Fruit fly (Drosophila melanogaster) whole organism, embryonic: ENCODE data around the gene nbs.
A peak's percentile ranks its signal among the peaks of the same experiment; 100 is the strongest.

Experiments used
- Asciz ChIP-seq: fragments of 200-800 bp; sonication (Bioruptor generic); optimal IDR thresholded peaks from 2 replicates; lab custom pipeline; 2017; ENCODE audit warnings: missing biosample characterization, mild to moderate bottlenecking, missing genetic modification characterization, missing genetic modification reagents
- CG11085 ChIP-seq: fragments of 200-800 bp; sonication (Bioruptor generic); IDR thresholded peaks from 2 replicates; pipeline ENCODE4 v1.3.6; 2022; ENCODE audit warnings: missing biosample characterization, missing genetic modification characterization
- CG13624 ChIP-seq: fragments of 200-800 bp; sonication (Bioruptor generic); optimal IDR thresholded peaks from 2 replicates; lab custom pipeline; 2016; ENCODE audit warnings: missing biosample characterization, missing genetic modification characterization
- CG17829 ChIP-seq: fragments of 200-800 bp; optimal IDR thresholded peaks from 2 replicates; lab custom pipeline; 2019; ENCODE audit warnings: missing biosample characterization, mild to moderate bottlenecking, missing genetic modification characterization, moderate library complexity
- CG17912 ChIP-seq: fragments of 200-800 bp; sonication (Bioruptor generic); optimal IDR thresholded peaks from 2 replicates; lab custom pipeline; 2018; ENCODE audit warnings: missing biosample characterization, mild to moderate bottlenecking, missing genetic modification characterization
- CG18599 ChIP-seq: fragments of 200-800 bp; sonication (Bioruptor generic); optimal IDR thresholded peaks from 3 replicates; lab custom pipeline; 2017; ENCODE audit warnings: missing biosample characterization, missing genetic modification characterization, mild to moderate bottlenecking, moderate library complexity, missing genetic modification reagents
- CG2202 ChIP-seq: fragments of 200-800 bp; sonication (Bioruptor generic); optimal IDR thresholded peaks from 2 replicates; lab custom pipeline; 2018; ENCODE audit warnings: missing biosample characterization, mild to moderate bottlenecking, missing genetic modification characterization
- CG2678 ChIP-seq: fragments of 200-800 bp; sonication (Bioruptor generic); optimal IDR thresholded peaks from 3 replicates; lab custom pipeline; 2019; ENCODE audit warnings: missing biosample characterization, mild to moderate bottlenecking, missing genetic modification characterization, moderate library complexity
- CG30020 ChIP-seq: fragments of 200-800 bp; optimal IDR thresholded peaks from 2 replicates; lab custom pipeline; 2019; ENCODE audit warnings: missing biosample characterization, mild to moderate bottlenecking, missing genetic modification characterization, moderate library complexity
- CG4360 ChIP-seq: fragments of 200-800 bp; sonication (Bioruptor generic); IDR thresholded peaks from 2 replicates; pipeline ENCODE4 v1.3.6; 2022; ENCODE audit warnings: missing biosample characterization, missing genetic modification characterization
- CG5180 ChIP-seq: fragments of 200-800 bp; sonication (Bioruptor generic); optimal IDR thresholded peaks from 3 replicates; lab custom pipeline; 2017; ENCODE audit warnings: missing biosample characterization, missing genetic modification characterization, mild to moderate bottlenecking, moderate library complexity, missing genetic modification reagents
- CG7556 ChIP-seq: fragments of 200-800 bp; sonication (Bioruptor generic); optimal IDR thresholded peaks from 2 replicates; lab custom pipeline; 2017; ENCODE audit warnings: missing biosample characterization, mild to moderate bottlenecking, missing genetic modification characterization
- CG7839 ChIP-seq: fragments of 200-800 bp; sonication (Bioruptor generic); optimal IDR thresholded peaks from 3 replicates; lab custom pipeline; 2018; ENCODE audit warnings: missing biosample characterization, mild to moderate bottlenecking, missing genetic modification characterization, moderate library complexity
- CG8359 ChIP-seq: fragments of 200-800 bp; sonication (Bioruptor generic); optimal IDR thresholded peaks from 2 replicates; lab custom pipeline; 2017; ENCODE audit warnings: missing biosample characterization, mild to moderate bottlenecking, missing genetic modification characterization, borderline replicate concordance
- D19B ChIP-seq: fragments of 200-800 bp; sonication (Bioruptor generic); optimal IDR thresholded peaks from 2 replicates; lab custom pipeline; 2017; ENCODE audit warnings: missing biosample characterization, mild to moderate bottlenecking, missing genetic modification characterization
- Doc2 ChIP-seq: fragments of 200-800 bp; sonication (Bioruptor generic); IDR thresholded peaks from 2 replicates; pipeline ENCODE4 v1.3.6; 2022; ENCODE audit warnings: missing biosample characterization, missing genetic modification characterization
- Gsc ChIP-seq: fragments of 200-800 bp; sonication (Bioruptor generic); IDR thresholded peaks from 2 replicates; pipeline ENCODE4 v1.3.6; 2022; ENCODE audit warnings: missing biosample characterization, missing genetic modification characterization
- Gug ChIP-seq: fragments of 200-800 bp; sonication (Bioruptor generic); IDR thresholded peaks from 4 replicates; pipeline ENCODE4 v1.3.6; 2022; ENCODE audit warnings: missing biosample characterization, missing genetic modification characterization
- H15 ChIP-seq: fragments of 200-800 bp; sonication (Bioruptor generic); IDR thresholded peaks from 3 replicates; pipeline ENCODE4 v1.3.6; 2022; ENCODE audit warnings: missing biosample characterization, missing genetic modification characterization
- Myb ChIP-seq: fragments of 200-800 bp; sonication (Bioruptor generic); optimal IDR thresholded peaks from 2 replicates; lab custom pipeline; 2016; ENCODE audit warnings: missing biosample characterization, missing genetic modification characterization
- Neu2 ChIP-seq: fragments of 200-800 bp; sonication (Bioruptor generic); optimal IDR thresholded peaks from 3 replicates; lab custom pipeline; 2016; ENCODE audit warnings: missing biosample characterization, missing genetic modification characterization, borderline replicate concordance
- Nf-YB ChIP-seq: fragments of 200-800 bp; sonication (Bioruptor generic); optimal IDR thresholded peaks from 3 replicates; lab custom pipeline; 2019; ENCODE audit warnings: missing biosample characterization, mild to moderate bottlenecking, missing genetic modification characterization, moderate library complexity
- Opbp ChIP-seq: fragments of 200-800 bp; sonication (Bioruptor generic); IDR thresholded peaks from 3 replicates; pipeline ENCODE4 v1.3.6; 2022; ENCODE audit warnings: missing biosample characterization, missing genetic modification characterization; ENCODE audit not compliant: partially characterized antibody
- TFAM ChIP-seq: fragments of 200-800 bp; sonication (Bioruptor generic); optimal IDR thresholded peaks from 2 replicates; lab custom pipeline; 2017; ENCODE audit warnings: missing biosample characterization, missing genetic modification characterization, inconsistent platforms
- Xrp1 ChIP-seq: fragments of 200-800 bp; sonication (Bioruptor generic); IDR thresholded peaks from 2 replicates; pipeline ENCODE4 v1.3.6; 2022; ENCODE audit warnings: missing biosample characterization, missing genetic modification characterization
- abd-A ChIP-seq: fragments of 200-800 bp; sonication (Bioruptor generic); optimal IDR thresholded peaks from 3 replicates; lab custom pipeline; 2019; ENCODE audit warnings: missing biosample characterization, mild to moderate bottlenecking, missing genetic modification characterization, moderate library complexity
- aop ChIP-seq: fragments of 200-800 bp; sonication (Bioruptor generic); IDR thresholded peaks from 2 replicates; pipeline ENCODE4 v1.3.6; 2022; ENCODE audit warnings: missing biosample characterization, missing genetic modification characterization
- btn ChIP-seq: fragments of 200-800 bp; sonication (Bioruptor generic); optimal IDR thresholded peaks from 2 replicates; lab custom pipeline; 2016; ENCODE audit warnings: missing biosample characterization, missing genetic modification characterization
- cato ChIP-seq: fragments of 200-800 bp; sonication (Bioruptor generic); optimal IDR thresholded peaks from 2 replicates; lab custom pipeline; 2016; ENCODE audit warnings: missing biosample characterization, missing genetic modification characterization, borderline replicate concordance
- dm ChIP-seq: fragments of 200-800 bp; sonication (Bioruptor generic); optimal IDR thresholded peaks from 3 replicates; lab custom pipeline; 2016; ENCODE audit warnings: missing biosample characterization, missing genetic modification characterization
- fd102C ChIP-seq: fragments of 200-800 bp; sonication (Bioruptor generic); optimal IDR thresholded peaks from 2 replicates; lab custom pipeline; 2018; ENCODE audit warnings: missing biosample characterization, mild to moderate bottlenecking, missing genetic modification characterization, moderate library complexity
- gfzf ChIP-seq: fragments of 200-800 bp; sonication (Bioruptor generic); optimal IDR thresholded peaks from 2 replicates; lab custom pipeline; 2016; ENCODE audit warnings: missing biosample characterization, mild to moderate bottlenecking, missing genetic modification characterization, moderate library complexity
- grau ChIP-seq: fragments of 200-800 bp; optimal IDR thresholded peaks from 3 replicates; lab custom pipeline; 2019; ENCODE audit warnings: missing biosample characterization, mild to moderate bottlenecking, missing genetic modification characterization, moderate library complexity
- gsb ChIP-seq: fragments of 200-800 bp; sonication (Bioruptor generic); IDR thresholded peaks from 2 replicates; pipeline ENCODE4 v1.3.6; 2022; ENCODE audit warnings: missing biosample characterization, missing genetic modification characterization
- gt ChIP-seq: fragments of 200-800 bp; sonication (Bioruptor generic); IDR thresholded peaks from 2 replicates; pipeline ENCODE4 v1.3.6; 2022; ENCODE audit warnings: missing biosample characterization, missing genetic modification characterization
- lab ChIP-seq: fragments of 200-800 bp; sonication (Bioruptor generic); optimal IDR thresholded peaks from 3 replicates; lab custom pipeline; 2017; ENCODE audit warnings: missing biosample characterization, missing genetic modification characterization, mild to moderate bottlenecking, moderate library complexity, missing genetic modification reagents
- lilli ChIP-seq: fragments of 200-800 bp; sonication (Bioruptor generic); optimal IDR thresholded peaks from 3 replicates; lab custom pipeline; 2016; ENCODE audit warnings: missing biosample characterization, missing genetic modification characterization
- nerfin-1 ChIP-seq: fragments of 200-800 bp; sonication (Bioruptor generic); optimal IDR thresholded peaks from 3 replicates; lab custom pipeline; 2019; ENCODE audit warnings: missing biosample characterization, mild to moderate bottlenecking, missing genetic modification characterization, moderate library complexity
- pum ChIP-seq: fragments of 200-800 bp; sonication (Bioruptor generic); optimal IDR thresholded peaks from 2 replicates; lab custom pipeline; 2016; ENCODE audit warnings: missing biosample characterization, missing genetic modification characterization
- scrt ChIP-seq: fragments of 200-800 bp; sonication (Bioruptor generic); optimal IDR thresholded peaks from 2 replicates; lab custom pipeline; 2018; ENCODE audit warnings: missing biosample characterization, mild to moderate bottlenecking, missing genetic modification characterization, moderate library complexity
- shn ChIP-seq: fragments of 200-800 bp; sonication (Bioruptor generic); optimal IDR thresholded peaks from 3 replicates; lab custom pipeline; 2016; ENCODE audit warnings: missing biosample characterization, missing genetic modification characterization
- sisA ChIP-seq: fragments of 200-800 bp; sonication (Bioruptor generic); IDR thresholded peaks from 2 replicates; pipeline ENCODE4 v1.3.6; 2022; ENCODE audit warnings: missing biosample characterization, missing genetic modification characterization
- sna ChIP-seq: fragments of 200-800 bp; sonication (Bioruptor generic); IDR thresholded peaks from 2 replicates; pipeline ENCODE4 v1.3.6; 2022; ENCODE audit warnings: missing biosample characterization, missing genetic modification characterization; ENCODE audit not compliant: partially characterized antibody
- sob ChIP-seq: fragments of 200-800 bp; sonication (Bioruptor generic); IDR thresholded peaks from 2 replicates; pipeline ENCODE4 v1.3.6; 2022; ENCODE audit warnings: missing biosample characterization, missing genetic modification characterization
- ssp ChIP-seq: fragments of 200-800 bp; sonication (Bioruptor generic); IDR thresholded peaks from 2 replicates; pipeline ENCODE4 v1.3.6; 2022; ENCODE audit warnings: missing biosample characterization, missing genetic modification characterization
- trem ChIP-seq: fragments of 200-800 bp; optimal IDR thresholded peaks from 3 replicates; lab custom pipeline; 2019; ENCODE audit warnings: missing biosample characterization, mild to moderate bottlenecking, missing genetic modification characterization, moderate library complexity
- vnd ChIP-seq: fragments of 200-800 bp; sonication (Bioruptor generic); IDR thresholded peaks from 3 replicates; pipeline ENCODE4 v1.3.6; 2022; ENCODE audit warnings: missing biosample characterization, missing genetic modification characterization; ENCODE audit not compliant: partially characterized antibody
- z ChIP-seq: fragments of 200-800 bp; sonication (Bioruptor generic); IDR thresholded peaks from 3 replicates; pipeline ENCODE4 v1.3.6; 2022; ENCODE audit warnings: missing biosample characterization, missing genetic modification characterization
- zfh1 ChIP-seq: fragments of 200-800 bp; sonication (Bioruptor generic); IDR thresholded peaks from 3 replicates; pipeline ENCODE4 v1.3.6; 2022; ENCODE audit warnings: missing biosample characterization, missing genetic modification characterization

The nbs gene

dm6 chr3L:9713828-9714536 is 9.0 kb downstream of the nbs start, which contains the start of gene vsg (continued):
- peak; percentile 69 for TF ChIP-seq gfzf (GFP tag; lab: Kevin White, UChicago)
- TF ChIP-seq CG2202 (tag; lab: Kevin White, UChicago), result peak; percentile 36
- TF ChIP-seq Neu2 (GFP tag; lab: Kevin White, UChicago), result no peak
- TF ChIP-seq H15, result peak; percentile 59; the same call in 2 of the 3 replicates
- no peak for TF ChIP-seq z (GFP tag; lab: Robert Waterston, UW)
- TF ChIP-seq gt, result no peak
- peak; percentile 13 for TF ChIP-seq pum
- peak; percentile 35 for TF ChIP-seq CG5180
- TF ChIP-seq shn (GFP tag; lab: Kevin White, UChicago), result peak; percentile 40
- TF ChIP-seq sob, result peak; percentile 79
- TF ChIP-seq TFAM (GFP tag; lab: Kevin White, UChicago), result no peak
- TF ChIP-seq btn, result no peak
- TF ChIP-seq nerfin-1 (tag; lab: Kevin White, UChicago), result peak; percentile 80
- TF ChIP-seq scrt (GFP tag; lab: Kevin White, UChicago), result peak; percentile 49
- TF ChIP-seq Myb, result peak; percentile 33
- TF ChIP-seq CG17829, result peak; percentile 85
- peak; percentile 59 for TF ChIP-seq Xrp1 (GFP tag; lab: Robert Waterston, UW)
- peak; percentile 73 for TF ChIP-seq D19B (GFP tag; lab: Kevin White, UChicago)
- TF ChIP-seq Gug (GFP tag; lab: Robert Waterston, UW), result peak; percentile 81; the same call in 3 of the 4 replicates
- no peak for TF ChIP-seq aop (GFP tag; lab: Robert Waterston, UW)
- peak; percentile 88 for TF ChIP-seq CG7839 (tag; lab: Kevin White, UChicago)
- no peak for TF ChIP-seq Asciz
- 0 out of 2 replicates have a peak, but pooled peaks have one; percentile 3 for TF ChIP-seq CG4360 (GFP tag; lab: Robert Waterston, UW)
- TF ChIP-seq CG18599 (GFP tag; lab: Kevin White, UChicago), result peak; percentile 78
- no peak; the same call in 1 of the 2 replicates for TF ChIP-seq CG11085 (GFP tag; lab: Robert Waterston, UW)
- no peak for TF ChIP-seq Doc2 (GFP tag; lab: Robert Waterston, UW)
- TF ChIP-seq sna, result peak; percentile 63
- TF ChIP-seq Opbp (GFP tag; lab: Robert Waterston, UW), result peak; percentile 93
- peak; percentile 55; the same call in 1 of the 2 replicates for TF ChIP-seq sisA (GFP tag; lab: Robert Waterston, UW)
- TF ChIP-seq dm (GFP tag; lab: Kevin White, UChicago), result peak; percentile 8
- TF ChIP-seq vnd (GFP tag; lab: Robert Waterston, UW), result peak; percentile 83
- peak; percentile 5; the same call in 1 of the 3 replicates for TF ChIP-seq zfh1 (GFP tag; lab: Robert Waterston, UW)
- TF ChIP-seq CG7556, result peak; percentile 79
- no peak for TF ChIP-seq fd102C
- peak; percentile 76 for TF ChIP-seq trem (tag; lab: Kevin White, UChicago)
- peak; percentile 23 for TF ChIP-seq CG17912
- TF ChIP-seq lilli (GFP tag; lab: Kevin White, UChicago), result peak; percentile 73
- peak; percentile 48 for TF ChIP-seq cato (GFP tag; lab: Kevin White, UChicago)
- no peak for TF ChIP-seq Gsc (GFP tag; lab: Robert Waterston, UW)
- no peak for TF ChIP-seq abd-A (tag; lab: Kevin White, UChicago)
- peak; percentile 72 for TF ChIP-seq Nf-YB (GFP tag; lab: Kevin White, UChicago)
- peak; percentile 78 for TF ChIP-seq CG13624 (GFP tag; lab: Kevin White, UChicago)
- peak; percentile 63 for TF ChIP-seq gsb (GFP tag; lab: Robert Waterston, UW)
- peak; percentile 85 for TF ChIP-seq ssp (GFP tag; lab: Robert Waterston, UW)
- TF ChIP-seq lab (GFP tag; lab: Kevin White, UChicago), result peak; percentile 76
- peak; percentile 3 for TF ChIP-seq CG8359 (GFP tag; lab: Kevin White, UChicago)
- TF ChIP-seq CG30020, result peak; percentile 92
- peak; percentile 88 for TF ChIP-seq grau (tag; lab: Kevin White, UChicago)
- peak; percentile 90 for TF ChIP-seq CG2678 (tag; lab: Kevin White, UChicago)
